Worm (Caenorhabditis elegans) whole organism, dauer: ENCODE results near the gene T24D5.1.
"Not testable (repeated sequence)": the region's sequence is repeated elsewhere in the genome, so short reads cannot be mapped to it uniquely, and the experiment has no call there.

ENCODE experiments used
- unc-62 ChIP-seq: sonication (generic microtip); optimal IDR thresholded peaks from 2 replicates; lab custom pipeline; 2017; ENCODE audit warnings: missing biosample characterization, missing genetic modification reagents, missing genetic modification characterization

The T24D5.1 gene

DNA sequence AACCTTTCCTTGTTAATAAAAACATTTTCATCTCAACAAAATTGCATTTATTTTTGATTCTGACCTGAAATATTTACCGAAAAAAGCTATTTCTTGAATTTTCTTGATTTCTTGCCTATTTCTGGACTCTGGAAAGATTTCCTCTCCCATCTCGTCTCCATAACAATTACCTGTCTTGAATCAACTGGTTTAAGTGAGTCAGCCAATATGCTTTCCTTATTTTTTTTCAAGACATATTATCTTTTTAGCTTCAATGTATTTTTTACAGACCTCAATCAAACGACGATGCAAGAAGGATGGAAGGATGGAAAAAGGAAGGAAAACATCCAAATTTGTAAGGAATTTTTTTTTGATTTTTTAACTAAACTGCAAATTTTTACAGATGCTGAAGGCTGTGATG, 28.0 kb downstream of the T24D5.1 start:
- no peak for TF ChIP-seq unc-62 (GFP tag; lab: Kevin White, UChicago)

DNA sequence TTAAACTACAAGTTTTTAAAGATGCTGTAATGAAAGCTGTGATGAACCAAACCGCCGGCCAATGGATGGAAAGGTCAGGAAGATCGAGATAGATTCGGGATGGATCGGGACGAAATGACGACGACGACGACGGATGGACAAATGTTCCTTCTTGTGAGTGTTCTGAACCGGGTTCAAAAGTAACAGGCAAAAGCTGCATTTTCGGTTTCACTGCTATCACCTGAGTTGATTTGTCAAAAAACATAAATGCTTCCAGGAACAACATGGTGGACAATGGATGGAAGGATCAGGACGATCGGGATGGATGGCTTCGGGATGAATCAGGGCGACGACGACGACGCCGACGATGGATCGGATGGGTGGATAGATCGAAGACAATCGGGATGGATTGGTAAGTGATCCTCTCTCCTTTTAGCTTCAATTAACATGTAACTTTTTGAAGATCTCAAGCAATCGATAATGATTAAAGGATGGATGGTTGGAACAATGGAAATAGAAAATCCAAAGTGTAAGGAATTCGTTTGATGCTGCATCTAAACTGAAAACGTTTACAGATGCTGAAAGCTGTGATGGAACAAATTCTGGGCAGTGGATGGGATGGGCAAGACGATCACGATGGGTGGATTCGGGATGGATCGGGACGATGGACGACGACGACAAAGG, 28.9 kb downstream of the T24D5.1 start, which contains the start of the genes T24D5.6 and R09A8.9:
TSS of gene T24D5.6 (plus strand) at position 301 of the 663 bp plus-strand sequence.
TSS of gene R09A8.9 (plus strand) at position 613 of the 663 bp plus-strand sequence.
- TF ChIP-seq unc-62 (GFP tag; lab: Kevin White, UChicago) = no peak

DNA sequence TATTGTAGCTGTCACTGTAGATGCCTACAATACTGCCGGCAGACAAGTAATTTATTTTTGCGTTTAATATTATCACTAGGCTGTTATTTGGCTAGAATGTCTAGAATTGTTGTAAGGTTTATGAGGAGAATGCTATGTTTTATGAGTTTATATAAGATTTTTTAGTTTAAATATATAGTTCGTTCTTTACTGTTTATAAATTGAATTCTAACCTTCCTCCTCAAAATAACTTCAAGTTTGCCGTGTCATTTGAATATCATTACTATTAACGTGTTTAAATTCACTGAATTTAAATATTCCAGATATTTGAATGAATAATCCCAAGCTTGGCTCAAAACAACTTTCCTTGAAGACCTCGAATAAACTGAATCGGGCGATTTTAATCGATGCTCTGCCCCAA, 38.9 kb downstream of the T24D5.1 start, which contains the start of gene R09A8.1:
TSS of gene R09A8.1 (plus strand) at position 301 of the 400 bp plus-strand sequence.
- TF ChIP-seq unc-62 (GFP tag; lab: Kevin White, UChicago) = not testable (repeated sequence)

DNA sequence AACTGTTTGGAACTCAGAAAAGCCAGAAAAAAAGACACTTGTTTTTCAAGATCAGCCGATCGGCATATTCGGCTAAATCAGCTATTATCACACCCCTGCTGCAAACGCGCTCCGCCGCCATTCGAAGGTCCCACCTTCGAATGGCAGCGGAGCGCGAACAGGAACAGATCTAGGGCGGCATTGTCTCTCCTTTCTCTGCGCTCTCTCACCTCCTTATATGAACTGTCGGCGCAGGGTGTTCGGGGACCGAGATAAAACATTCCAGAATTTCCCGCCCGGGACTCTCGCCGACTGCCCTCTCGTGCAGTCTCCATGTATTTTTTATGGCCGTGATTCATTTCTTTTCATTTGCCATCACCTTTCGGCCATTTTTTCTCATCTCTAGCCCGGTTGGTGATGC, 43.9 kb downstream of the T24D5.1 start:
- no peak for TF ChIP-seq unc-62 (GFP tag; lab: Kevin White, UChicago)

DNA sequence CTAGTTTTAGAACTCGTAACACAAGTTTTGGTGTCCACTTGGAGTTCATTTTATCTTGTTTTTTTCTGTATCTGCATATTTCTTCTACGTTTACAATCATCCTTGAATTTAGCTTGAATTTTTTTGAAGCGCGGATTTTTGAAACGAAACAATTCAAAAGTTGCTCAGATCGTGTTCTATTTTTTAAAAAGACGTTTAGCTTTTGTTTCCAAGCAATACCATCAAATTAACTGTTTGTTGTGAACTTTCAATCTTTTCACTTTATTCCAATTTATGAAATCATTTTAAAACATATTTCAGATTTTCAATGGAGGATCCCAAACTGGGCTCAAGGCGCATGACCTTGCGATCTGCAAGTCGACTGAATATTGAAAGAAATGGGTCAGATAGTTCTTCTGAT, 44.6 kb downstream of the T24D5.1 start, which contains the start of gene R09A8.2:
TSS of gene R09A8.2 (plus strand) at position 301 of the 400 bp plus-strand sequence.
- TF ChIP-seq unc-62 (GFP tag; lab: Kevin White, UChicago) = no peak

DNA sequence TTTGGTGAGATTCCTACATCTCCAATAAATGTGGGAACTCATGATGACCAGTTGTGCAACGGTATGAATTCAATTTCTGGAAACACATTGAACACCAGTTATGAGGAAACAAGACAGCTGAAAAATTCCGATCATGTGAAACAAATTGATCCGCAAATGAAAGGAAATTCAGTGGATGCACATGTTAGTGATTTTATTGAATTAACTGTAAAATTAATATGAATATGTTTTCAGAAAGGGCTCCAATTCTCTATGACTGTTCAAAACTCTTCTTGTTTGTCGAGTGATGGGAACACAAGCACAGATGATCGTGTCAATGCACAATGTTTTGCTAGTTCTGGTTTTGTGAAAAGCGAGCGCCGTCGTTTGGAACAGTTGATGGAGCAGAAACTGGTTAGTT, 45.7 kb downstream of the T24D5.1 start:
- no peak for TF ChIP-seq unc-62 (GFP tag; lab: Kevin White, UChicago)
